Fruit fly (Drosophila melanogaster): Measurements from ENCODE around the gene pim.

pim gene

DNA sequence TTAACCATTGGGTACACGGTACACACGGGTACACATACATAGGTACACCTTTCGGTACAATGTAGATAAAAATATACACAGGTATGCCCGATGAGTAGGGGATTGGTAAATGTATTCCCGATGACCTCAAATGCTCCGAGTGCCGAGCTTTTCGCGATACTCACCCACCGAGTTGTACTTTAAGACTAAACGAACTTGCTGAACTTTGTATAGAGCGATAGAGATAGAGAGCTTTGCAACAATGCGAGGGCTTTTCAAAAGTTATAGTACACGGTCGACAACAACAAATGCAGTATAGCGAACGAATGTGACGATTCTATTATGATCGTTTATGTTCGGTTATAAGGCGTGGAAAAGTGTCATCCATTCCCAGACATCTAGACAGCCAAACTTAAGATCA, 41.2 kb upstream of the pim start:
- TF ChIP-seq Rel (GFP tag; optimal IDR thresholded peaks at IDR 0.05) (peak; percentile 21), Rel (tag; optimal IDR thresholded peaks at IDR 0.05) (no peak), N (GFP tag; optimal IDR thresholded peaks at IDR 0.05) (no peak)

DNA sequence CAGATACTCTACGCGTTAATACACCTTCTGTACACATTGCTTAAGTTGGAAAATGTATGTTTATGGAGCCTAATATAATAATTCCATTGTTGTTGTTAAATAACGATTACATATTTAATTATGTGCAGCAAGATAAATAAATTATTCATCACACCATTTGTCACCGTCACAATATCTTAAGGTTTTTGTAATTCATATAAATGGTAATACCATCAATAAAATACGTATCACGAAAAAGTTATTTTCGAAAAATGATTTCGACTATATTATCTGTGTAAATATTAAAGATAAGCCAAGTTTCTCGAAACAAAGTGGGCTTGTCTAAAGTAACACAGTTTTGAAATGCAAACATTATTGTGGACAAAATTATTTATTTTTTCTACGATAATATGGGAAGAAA, 40.6 kb upstream of the pim start, which contains the start of gene CG4995:
CG4995 (plus strand) TSS at position 301 of the 400 bp plus-strand sequence.
- TF ChIP-seq lola (GFP tag; optimal IDR thresholded peaks at IDR 0.05), result no peak
- TF ChIP-seq Hr83 (GFP tag; optimal IDR thresholded peaks at IDR 0.05; ENCODE audit: poor library complexity, severe bottlenecking), result no peak
- no peak for TF ChIP-seq Jra (GFP tag; optimal IDR thresholded peaks at IDR 0.05)
- no peak for TF ChIP-seq dsf (GFP tag; optimal IDR thresholded peaks at IDR 0.05; ENCODE audit: borderline replicate concordance)
- no peak for TF ChIP-seq Vsx2 (GFP tag; optimal IDR thresholded peaks at IDR 0.05; ENCODE audit: partially characterized antibody)
- no peak for TF ChIP-seq Dfd (GFP tag; optimal IDR thresholded peaks at IDR 0.05)
- TF ChIP-seq rgr (GFP tag; optimal IDR thresholded peaks at IDR 0.05), result no peak
- no peak for TF ChIP-seq OdsH (GFP tag; optimal IDR thresholded peaks at IDR 0.05)
- no peak for TF ChIP-seq Mio (GFP tag; optimal IDR thresholded peaks at IDR 0.05)
- TF ChIP-seq Myc (optimal IDR thresholded peaks at IDR 0.05), result no peak
- TF ChIP-seq Abd-B (GFP tag; optimal IDR thresholded peaks at IDR 0.05), result no peak
- no peak for TF ChIP-seq Sp1 (GFP tag; optimal IDR thresholded peaks at IDR 0.05)
- TF ChIP-seq Hr78 (GFP tag; optimal IDR thresholded peaks at IDR 0.05), result no peak
- TF ChIP-seq CrebA (GFP tag; optimal IDR thresholded peaks at IDR 0.05; ENCODE audit: borderline replicate concordance), result no peak

DNA sequence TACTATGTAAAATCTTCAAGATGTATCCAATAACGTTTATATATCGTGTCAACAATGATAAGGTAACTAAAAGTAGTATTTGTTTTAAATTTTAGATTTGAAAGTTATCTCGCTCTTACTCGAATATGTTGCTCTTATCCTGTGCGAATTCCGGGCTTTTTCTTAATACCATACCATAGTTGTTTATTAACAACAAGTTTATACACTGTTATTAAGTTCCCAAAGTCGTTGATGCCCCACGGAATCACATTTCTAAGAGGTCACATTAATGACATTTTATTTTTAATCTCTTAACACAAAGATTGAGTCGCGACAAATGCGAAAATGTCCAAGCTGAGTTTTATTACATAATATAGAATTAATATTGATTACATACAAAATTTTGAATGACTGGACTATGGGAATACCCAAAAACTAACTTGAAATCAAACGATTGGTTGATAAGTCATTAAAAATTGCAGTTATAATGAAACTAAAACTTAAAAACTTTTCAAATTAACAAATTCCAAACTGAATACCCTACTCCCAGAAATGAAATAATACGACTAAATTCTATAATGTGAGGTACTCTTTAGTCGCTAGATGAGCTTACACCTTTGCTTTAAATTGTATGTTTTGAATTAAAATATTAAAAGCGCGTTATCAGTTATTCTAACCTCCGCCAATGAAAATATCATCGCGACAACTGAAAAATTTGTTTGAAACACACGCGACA, 39.9 kb upstream of the pim start, which contains the start of gene CG5381:
CG5381 (minus strand) TSS at position 330 of the 715 bp plus-strand sequence.
- TF ChIP-seq br (GFP tag; optimal IDR thresholded peaks at IDR 0.05), result no peak
- no peak for TF ChIP-seq Rel (GFP tag; optimal IDR thresholded peaks at IDR 0.05)
- peak; percentile 77 for TF ChIP-seq Rel (tag; optimal IDR thresholded peaks at IDR 0.05)

DNA sequence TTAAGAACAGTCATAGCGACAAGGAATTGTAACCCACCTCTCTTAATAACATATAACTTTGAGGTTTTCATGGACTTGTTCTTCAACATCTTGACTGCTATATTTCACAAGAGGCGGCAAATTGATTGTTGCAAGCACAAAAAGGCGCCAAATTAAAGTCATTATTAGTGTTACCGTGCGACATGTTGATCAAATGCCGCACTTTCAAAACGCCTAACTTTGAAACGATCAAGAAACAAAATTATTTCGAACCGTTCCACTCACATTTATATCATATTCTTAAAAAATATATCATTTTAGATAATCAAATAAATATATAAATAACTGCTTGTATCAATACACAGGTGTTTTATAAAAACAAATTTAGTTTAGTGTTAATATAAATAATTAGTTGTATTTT, 35.0 kb upstream of the pim start, which contains the start of gene RnrL:
RnrL (minus strand) TSS at position 154 of the 400 bp plus-strand sequence.
- no peak for TF ChIP-seq Mio (GFP tag; optimal IDR thresholded peaks at IDR 0.05)
- TF ChIP-seq sv (GFP tag; optimal IDR thresholded peaks at IDR 0.05), result no peak
- no peak for TF ChIP-seq sage (GFP tag; optimal IDR thresholded peaks at IDR 0.05)
- TF ChIP-seq h (GFP tag; optimal IDR thresholded peaks at IDR 0.05), result no peak
- TF ChIP-seq Dfd (GFP tag; optimal IDR thresholded peaks at IDR 0.05), result no peak
- no peak for TF ChIP-seq N (GFP tag; optimal IDR thresholded peaks at IDR 0.05)
- TF ChIP-seq CG32264 (GFP tag; optimal IDR thresholded peaks at IDR 0.05), result no peak
- no peak for TF ChIP-seq CG9705 (GFP tag; optimal IDR thresholded peaks at IDR 0.05)
- no peak for TF ChIP-seq Abd-B (GFP tag; optimal IDR thresholded peaks at IDR 0.05)
- TF ChIP-seq OdsH (GFP tag; optimal IDR thresholded peaks at IDR 0.05), result no peak
- TF ChIP-seq dmrt93B (GFP tag; optimal IDR thresholded peaks at IDR 0.05), result no peak
- TF ChIP-seq Sp1 (GFP tag; optimal IDR thresholded peaks at IDR 0.05), result no peak
- TF ChIP-seq Vsx2 (GFP tag; optimal IDR thresholded peaks at IDR 0.05; ENCODE audit: partially characterized antibody), result no peak
- TF ChIP-seq jim (GFP tag; optimal IDR thresholded peaks at IDR 0.05), result no peak
- TF ChIP-seq lola (GFP tag; optimal IDR thresholded peaks at IDR 0.05), result no peak
- no peak for TF ChIP-seq CrebA (GFP tag; optimal IDR thresholded peaks at IDR 0.05; ENCODE audit: borderline replicate concordance)
- TF ChIP-seq Hnf4 (GFP tag; optimal IDR thresholded peaks at IDR 0.05), result no peak

DNA sequence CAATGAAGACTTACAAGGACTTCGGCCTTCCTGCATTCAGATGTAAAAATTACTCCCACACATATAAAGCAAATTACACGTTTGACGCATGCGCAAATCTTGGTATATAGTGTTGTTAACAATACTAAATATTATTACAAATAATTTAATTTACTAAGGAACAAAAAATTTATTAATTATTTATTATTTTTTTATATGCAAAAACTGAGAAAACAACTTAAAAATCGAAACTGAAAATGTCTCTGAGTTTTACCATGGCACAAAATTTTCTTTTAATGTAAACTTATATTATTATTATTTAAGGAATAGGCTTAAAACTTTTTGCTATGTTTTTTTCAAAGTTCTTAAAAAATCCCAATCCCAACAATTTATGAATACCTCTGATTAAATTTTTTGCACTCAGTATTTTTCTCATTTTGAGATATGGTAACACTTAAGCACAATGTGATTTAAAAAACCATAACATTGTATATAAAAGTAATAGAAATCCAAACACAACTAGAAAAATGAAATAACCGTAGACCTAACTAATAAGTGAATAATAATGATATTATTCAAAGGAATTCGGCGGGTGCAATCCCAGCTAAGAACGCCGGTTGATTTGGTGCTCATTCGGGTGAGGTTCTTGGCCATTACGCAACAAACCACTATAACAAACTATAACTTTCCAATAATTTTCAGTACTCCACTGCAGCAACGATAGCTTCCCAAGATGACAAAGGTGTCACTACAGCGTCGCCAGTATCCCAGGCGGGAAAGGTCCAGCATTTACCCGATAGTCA, 31.5 kb upstream of the pim start, which contains the start of the genes Schip1 and Cox10:
Schip1 (minus strand) TSS at position 51 of the 782 bp plus-strand sequence.
Cox10 (plus strand) TSS at position 406 of the 782 bp plus-strand sequence.
- TF ChIP-seq HLH106 (tag; optimal IDR thresholded peaks at IDR 0.05) (no peak), pan (optimal IDR thresholded peaks at IDR 0.05) (no peak), CG32264 (GFP tag; optimal IDR thresholded peaks at IDR 0.05) (no peak), dsf (GFP tag; optimal IDR thresholded peaks at IDR 0.05; ENCODE audit: borderline replicate concordance) (no peak), dl (GFP tag; optimal IDR thresholded peaks at IDR 0.05; ENCODE audit: insufficient read depth in 1 of 2, partially characterized antibody in 2 of 2) (no peak), lola (GFP tag; optimal IDR thresholded peaks at IDR 0.05) (no peak), Dfd (GFP tag; optimal IDR thresholded peaks at IDR 0.05) (no peak), sage (GFP tag; optimal IDR thresholded peaks at IDR 0.05) (no peak), N (GFP tag; optimal IDR thresholded peaks at IDR 0.05) (no peak), Rel (GFP tag; optimal IDR thresholded peaks at IDR 0.05) (no peak), Rel (tag; optimal IDR thresholded peaks at IDR 0.05) (no peak), Hr78 (GFP tag; optimal IDR thresholded peaks at IDR 0.05) (no peak), br (GFP tag; optimal IDR thresholded peaks at IDR 0.05) (no peak), Hr83 (GFP tag; optimal IDR thresholded peaks at IDR 0.05; ENCODE audit: poor library complexity, severe bottlenecking) (no peak), Hnf4 (GFP tag; optimal IDR thresholded peaks at IDR 0.05) (no peak), GATAd (GFP tag; optimal IDR thresholded peaks at IDR 0.05) (no peak), psq (GFP tag; optimal IDR thresholded peaks at IDR 0.05) (no peak)

All from whole organism, wandering third instar larva.